Fruit fly (Drosophila melanogaster): Measurements from ENCODE around the gene CG15771.

Gene CG15771

dm6 chrX:5754837-5755828 is at the start of gene CG15771, which contains the start of gene lin-52 (continued):
- TF ChIP-seq HLHmδ (GFP tag; optimal IDR thresholded peaks at IDR 0.05) (peak; percentile 41), CG9609 (GFP tag; optimal IDR thresholded peaks at IDR 0.05) (peak; percentile 2), Sry-β (GFP tag; optimal IDR thresholded peaks at IDR 0.05) (peak; percentile 18), Sry-δ (GFP tag; optimal IDR thresholded peaks at IDR 0.05) (peak; percentile 74), CG4282 (GFP tag; optimal IDR thresholded peaks at IDR 0.05) (peak; percentile 1), toy (GFP tag; IDR thresholded peaks at IDR 0.05) (peak; percentile 79), HmgD (GFP tag; optimal IDR thresholded peaks at IDR 0.05) (peak; percentile 43)

- no peak for TF ChIP-seq CG2116 (GFP tag; optimal IDR thresholded peaks at IDR 0.05)
- peak; percentile 73 for TF ChIP-seq CG17385 (GFP tag; optimal IDR thresholded peaks at IDR 0.05)
- peak; percentile 30 for TF ChIP-seq disco-r (GFP tag; optimal IDR thresholded peaks at IDR 0.05)
- TF ChIP-seq h (optimal IDR thresholded peaks at IDR 0.05), result no peak
- peak; percentile 69 for TF ChIP-seq CG4328 (GFP tag; optimal IDR thresholded peaks at IDR 0.05)
- no peak for TF ChIP-seq inv (GFP tag; IDR thresholded peaks at IDR 0.05; ENCODE audit: partially characterized antibody)
- TF ChIP-seq Abd-B (GFP tag; optimal IDR thresholded peaks at IDR 0.05), result peak; percentile 57
- peak; percentile 82 for TF ChIP-seq Oli (tag; optimal IDR thresholded peaks at IDR 0.05)
- TF ChIP-seq CG8765 (GFP tag; IDR thresholded peaks at IDR 0.05), result peak; percentile 47
- peak; percentile 62 for TF ChIP-seq shn (GFP tag; optimal IDR thresholded peaks at IDR 0.05)
- no peak for TF ChIP-seq D (optimal IDR thresholded peaks at IDR 0.05)
- TF ChIP-seq D (GFP tag; optimal IDR thresholded peaks at IDR 0.05), result peak; percentile 70
- TF ChIP-seq CG7372 (GFP tag; IDR thresholded peaks at IDR 0.05), result peak; percentile 95
- peak; percentile 68 for TF ChIP-seq HmgZ (tag; optimal IDR thresholded peaks at IDR 0.05)
- peak; percentile 90 for TF ChIP-seq CG11093 (GFP tag; IDR thresholded peaks at IDR 0.05)
- peak; percentile 80 for TF ChIP-seq scrt (GFP tag; optimal IDR thresholded peaks at IDR 0.05)
- no peak for TF ChIP-seq sna (GFP tag; IDR thresholded peaks at IDR 0.05; ENCODE audit: partially characterized antibody)
- TF ChIP-seq CG6272 (GFP tag; IDR thresholded peaks at IDR 0.05), result peak; percentile 84
- TF ChIP-seq CG34422 (GFP tag; IDR thresholded peaks at IDR 0.05), result peak; percentile 92
- TF ChIP-seq CG1233 (GFP tag; optimal IDR thresholded peaks at IDR 0.05), result peak; percentile 70
- TF ChIP-seq slbo (GFP tag; IDR thresholded peaks at IDR 0.05), result peak; percentile 89
- TF ChIP-seq CG6254 (GFP tag; optimal IDR thresholded peaks at IDR 0.05), result peak; percentile 61
- peak; percentile 54 for TF ChIP-seq Hand (GFP tag; optimal IDR thresholded peaks at IDR 0.05)
- TF ChIP-seq NC2α (GFP tag; optimal IDR thresholded peaks at IDR 0.05), result no peak
- TF ChIP-seq row (GFP tag; IDR thresholded peaks at IDR 0.05), result peak; percentile 90
- TF ChIP-seq twi (tag; optimal IDR thresholded peaks at IDR 0.05), result no peak
- TF ChIP-seq Ada2b (GFP tag; IDR thresholded peaks at IDR 0.05), result peak; percentile 93
- TF ChIP-seq en (GFP tag; optimal IDR thresholded peaks at IDR 0.05), result no peak
- TF ChIP-seq Hey (tag; optimal IDR thresholded peaks at IDR 0.05), result peak; percentile 14
- no peak for TF ChIP-seq CG17568 (GFP tag; optimal IDR thresholded peaks at IDR 0.05)
- peak; percentile 73 for TF ChIP-seq CG15011 (GFP tag; optimal IDR thresholded peaks at IDR 0.05)
- TF ChIP-seq CG12744 (GFP tag; optimal IDR thresholded peaks at IDR 0.05), result peak; percentile 55
- peak; percentile 47 for TF ChIP-seq CG10959 (GFP tag; IDR thresholded peaks at IDR 0.05)
- peak; percentile 76 for TF ChIP-seq Xbp1 (GFP tag; optimal IDR thresholded peaks at IDR 0.05)
- TF ChIP-seq pfk (GFP tag; optimal IDR thresholded peaks at IDR 0.05), result no peak
- peak; percentile 75 for TF ChIP-seq Nf-YC (tag; optimal IDR thresholded peaks at IDR 0.05)
- TF ChIP-seq cwo (GFP tag; optimal IDR thresholded peaks at IDR 0.05), result peak; percentile 89
- TF ChIP-seq bigmax (GFP tag; optimal IDR thresholded peaks at IDR 0.05), result no peak
- peak; percentile 13 for TF ChIP-seq ftz-f1 (GFP tag; optimal IDR thresholded peaks at IDR 0.05)
- peak; percentile 71 for TF ChIP-seq CG10654 (GFP tag; optimal IDR thresholded peaks at IDR 0.05)
- no peak for TF ChIP-seq CG3065 (GFP tag; optimal IDR thresholded peaks at IDR 0.05)
These were observed 49.5 kb upstream of the CG15771 start for dm6 chrX:5705899-5706312.

Measured in whole organism, embryonic.